Worm (Caenorhabditis elegans): ENCODE measurements around the gene Y56A3A.41.

Y56A3A.41 gene

ce11 chrIII:11866127-11866526 lies 26.7 kb downstream of the Y56A3A.41 start:
- no peak for TF ChIP-seq irx-1 (tag; optimal IDR thresholded peaks at IDR 0.05)
- TF ChIP-seq swsn-7 (tag; optimal IDR thresholded peaks at IDR 0.05), result no peak
- TF ChIP-seq nhr-84 (tag; optimal IDR thresholded peaks at IDR 0.05), result no peak
- no peak for TF ChIP-seq ama-1 (optimal IDR thresholded peaks at IDR 0.05)
- no peak for TF ChIP-seq isw-1 (GFP tag; IDR thresholded peaks at IDR 0.05)
- no peak for TF ChIP-seq hpl-2 (GFP tag; optimal IDR thresholded peaks at IDR 0.05)
- no peak for TF ChIP-seq nhr-11 (tag; optimal IDR thresholded peaks at IDR 0.05)
- TF ChIP-seq xbp-1 (tag; optimal IDR thresholded peaks at IDR 0.05), result no peak

- no peak for TF ChIP-seq mef-2 (tag; optimal IDR thresholded peaks at IDR 0.05)
- no peak for TF ChIP-seq nhr-28 (tag; optimal IDR thresholded peaks at IDR 0.05)
- no peak for TF ChIP-seq aha-1 (tag; optimal IDR thresholded peaks at IDR 0.05)
These were observed 30.7 kb downstream of the Y56A3A.41 start, which contains the start of gene Y56A3A.2 for ce11 chrIII:11862149-11862548. TSS of gene Y56A3A.2 (minus strand) at chrIII:11862249.

- TF ChIP-seq C04F5.9 (tag; optimal IDR thresholded peaks at IDR 0.05), result no peak
- no peak for TF ChIP-seq efl-1 (optimal IDR thresholded peaks at IDR 0.05)
- peak in 1 of 2 experiments; percentile 68 for TF ChIP-seq efl-1 (GFP tag; optimal IDR thresholded peaks at IDR 0.05 in 1 of 2)
These were observed 31.7 kb downstream of the Y56A3A.41 start for ce11 chrIII:11861123-11861522.

- TF ChIP-seq efl-1 (optimal IDR thresholded peaks at IDR 0.05) (no peak), efl-1 (GFP tag; optimal IDR thresholded peaks at IDR 0.05 in 1 of 2) (peak in 1 of 2 experiments; percentile 91), ces-1 (GFP tag; optimal IDR thresholded peaks at IDR 0.05) (no peak)
These were observed 36.0 kb downstream of the Y56A3A.41 start for ce11 chrIII:11856852-11857251.

ce11 chrIII:11853533-11853932 lies 39.3 kb downstream of the Y56A3A.41 start:
- no peak for TF ChIP-seq C04F5.9 (tag; optimal IDR thresholded peaks at IDR 0.05)
- no peak for TF ChIP-seq ceh-8 (GFP tag; optimal IDR thresholded peaks at IDR 0.05)
- TF ChIP-seq nhr-76 (tag; optimal IDR thresholded peaks at IDR 0.05), result no peak
- no peak for TF ChIP-seq nhr-84 (tag; optimal IDR thresholded peaks at IDR 0.05)
- TF ChIP-seq lin-35 (GFP tag; optimal IDR thresholded peaks at IDR 0.05), result no peak
- no peak for TF ChIP-seq ztf-11 (tag; optimal IDR thresholded peaks at IDR 0.05)

ce11 chrIII:11849590-11849989 lies 43.2 kb downstream of the Y56A3A.41 start:
- TF ChIP-seq unc-30 (tag; optimal IDR thresholded peaks at IDR 0.05) (no peak), nhr-90 (tag; optimal IDR thresholded peaks at IDR 0.05; ENCODE audit: poor library complexity) (no peak), nhr-11 (tag; optimal IDR thresholded peaks at IDR 0.05) (no peak), irx-1 (tag; optimal IDR thresholded peaks at IDR 0.05) (no peak), ceh-8 (GFP tag; optimal IDR thresholded peaks at IDR 0.05) (no peak), sptf-1 (tag; optimal IDR thresholded peaks at IDR 0.05) (no peak), lin-35 (GFP tag; optimal IDR thresholded peaks at IDR 0.05) (no peak), unc-62 (GFP tag; optimal IDR thresholded peaks at IDR 0.05) (no peak), snu-23 (GFP tag; optimal IDR thresholded peaks at IDR 0.05) (no peak), ceh-88 (GFP tag; IDR thresholded peaks at IDR 0.05) (no peak), dpl-1 (GFP tag; optimal IDR thresholded peaks at IDR 0.05) (no peak), fos-1 (tag; optimal IDR thresholded peaks at IDR 0.05) (no peak), C04F5.9 (tag; optimal IDR thresholded peaks at IDR 0.05) (no peak), efl-1 (optimal IDR thresholded peaks at IDR 0.05) (no peak), efl-1 (GFP tag; optimal IDR thresholded peaks at IDR 0.05 in 1 of 2) (no peak), isw-1 (GFP tag; IDR thresholded peaks at IDR 0.05) (no peak), ets-5 (GFP tag; IDR thresholded peaks at IDR 0.05) (no peak), grh-1 (GFP tag; IDR thresholded peaks at IDR 0.05) (no peak), mdl-1 (tag; optimal IDR thresholded peaks at IDR 0.05) (no peak), aly-2 (tag; optimal IDR thresholded peaks at IDR 0.05) (no peak), pqm-1 (tag; optimal IDR thresholded peaks at IDR 0.05) (no peak)

- no peak for TF ChIP-seq blmp-1 (tag; optimal IDR thresholded peaks at IDR 0.05)
- TF ChIP-seq nhr-85 (tag), result peak; percentile 29
These were observed 44.5 kb downstream of the Y56A3A.41 start for ce11 chrIII:11848317-11848716.
